Fruit fly (Drosophila melanogaster) whole organism, embryonic: ENCODE results near the gene CG18428.

Experiments used
- Ada2b ChIP-seq: fragments of 200-800 bp; sonication (Bioruptor generic); IDR thresholded peaks from 2 replicates; pipeline ENCODE4 v1.3.6; 2022; ENCODE audit warnings: missing biosample characterization, missing genetic modification characterization
- Antp ChIP-seq: fragments of 200-800 bp; sonication (Bioruptor generic); optimal IDR thresholded peaks from 3 replicates; lab custom pipeline; 2016; ENCODE audit warnings: missing biosample characterization, missing genetic modification characterization
- Bgb ChIP-seq: fragments of 200-800 bp; sonication (Bioruptor generic); IDR thresholded peaks from 2 replicates; pipeline ENCODE4 v1.3.6; 2022; ENCODE audit warnings: missing biosample characterization, missing genetic modification characterization; ENCODE audit not compliant: partially characterized antibody
- CG10366 ChIP-seq: fragments of 200-800 bp; sonication (Bioruptor generic); IDR thresholded peaks from 2 replicates; pipeline ENCODE4 v1.3.6; 2022; ENCODE audit warnings: missing biosample characterization, missing genetic modification characterization
- CG10565 ChIP-seq: fragments of 200-800 bp; sonication (Bioruptor generic); optimal IDR thresholded peaks from 3 replicates; lab custom pipeline; 2016; ENCODE audit warnings: missing biosample characterization, mild to moderate bottlenecking, missing genetic modification characterization
- CG10654 ChIP-seq: fragments of 200-800 bp; sonication (Bioruptor generic); optimal IDR thresholded peaks from 2 replicates; lab custom pipeline; 2016; ENCODE audit warnings: missing biosample characterization, missing genetic modification characterization
- CG11456 ChIP-seq: fragments of 200-800 bp; sonication (Bioruptor generic); IDR thresholded peaks from 3 replicates; pipeline ENCODE4 v1.3.6; 2022; ENCODE audit warnings: missing biosample characterization, missing genetic modification characterization
- CG17186 ChIP-seq: fragments of 200-800 bp; sonication (Bioruptor generic); optimal IDR thresholded peaks from 3 replicates; lab custom pipeline; 2017; ENCODE audit warnings: missing biosample characterization, missing genetic modification reagents, missing genetic modification characterization
- CG17385 ChIP-seq: fragments of 200-800 bp; sonication (Bioruptor generic); optimal IDR thresholded peaks from 3 replicates; lab custom pipeline; 2018; ENCODE audit warnings: missing biosample characterization, mild to moderate bottlenecking, missing genetic modification characterization
- CG17802 ChIP-seq: fragments of 200-800 bp; sonication (Bioruptor generic); optimal IDR thresholded peaks from 2 replicates; lab custom pipeline; 2018; ENCODE audit warnings: missing biosample characterization, mild to moderate bottlenecking, missing genetic modification characterization, moderate library complexity
- CG31224 ChIP-seq: fragments of 200-800 bp; sonication (Bioruptor generic); IDR thresholded peaks from 2 replicates; pipeline ENCODE4 v1.3.6; 2022; ENCODE audit warnings: missing biosample characterization, missing genetic modification characterization
- CG34422 ChIP-seq: fragments of 200-800 bp; sonication (Bioruptor generic); IDR thresholded peaks from 3 replicates; pipeline ENCODE4 v1.3.6; 2022; ENCODE audit warnings: missing biosample characterization, missing genetic modification characterization
- CG3838 ChIP-seq: fragments of 200-800 bp; sonication (Bioruptor generic); optimal IDR thresholded peaks from 3 replicates; lab custom pipeline; 2016; ENCODE audit warnings: missing biosample characterization, missing genetic modification characterization
- CG3847 ChIP-seq: fragments of 200-800 bp; sonication (Bioruptor generic); IDR thresholded peaks from 2 replicates; pipeline ENCODE4 v1.3.6; 2022; ENCODE audit warnings: missing biosample characterization, missing genetic modification characterization
- CG3995 ChIP-seq: fragments of 200-800 bp; sonication (Bioruptor generic); optimal IDR thresholded peaks from 3 replicates; lab custom pipeline; 2016; ENCODE audit warnings: missing biosample characterization, missing genetic modification characterization
- CG4404 ChIP-seq: fragments of 200-800 bp; sonication (Bioruptor generic); IDR thresholded peaks from 2 replicates; pipeline ENCODE4 v1.3.6; 2022; ENCODE audit warnings: missing biosample characterization, missing genetic modification characterization
- CG4617 ChIP-seq: fragments of 200-800 bp; sonication (Bioruptor generic); optimal IDR thresholded peaks from 3 replicates; lab custom pipeline; 2016; ENCODE audit warnings: missing biosample characterization, missing genetic modification characterization, borderline replicate concordance
- CG6654 ChIP-seq: fragments of 200-800 bp; sonication (Bioruptor generic); optimal IDR thresholded peaks from 2 replicates; lab custom pipeline; 2017; ENCODE audit warnings: missing biosample characterization, mild to moderate bottlenecking, missing genetic modification characterization
- CG7963 ChIP-seq: fragments of 200-800 bp; sonication (Bioruptor generic); IDR thresholded peaks from 3 replicates; pipeline ENCODE4 v1.3.6; 2022; ENCODE audit warnings: missing biosample characterization, missing genetic modification characterization; ENCODE audit not compliant: partially characterized antibody
- CkIIα-i1 ChIP-seq: fragments of 200-800 bp; sonication (Bioruptor generic); IDR thresholded peaks from 2 replicates; pipeline ENCODE4 v1.3.6; 2022; ENCODE audit warnings: missing biosample characterization, missing genetic modification characterization
- Dip2 ChIP-seq: fragments of 200-800 bp; sonication (Bioruptor generic); IDR thresholded peaks from 2 replicates; pipeline ENCODE4 v1.3.6; 2022; ENCODE audit warnings: missing biosample characterization, missing genetic modification characterization
- Dref ChIP-seq: fragments of 200-800 bp; sonication (Bioruptor generic); IDR thresholded peaks from 2 replicates; pipeline ENCODE4 v1.3.6; 2022; ENCODE audit warnings: missing biosample characterization, missing genetic modification characterization
- E2f2 ChIP-seq: fragments of 200-800 bp; sonication (Bioruptor generic); IDR thresholded peaks from 2 replicates; pipeline ENCODE4 v1.3.6; 2022; ENCODE audit warnings: missing biosample characterization, missing genetic modification characterization
- Med ChIP-seq: fragments of 200-800 bp; sonication (Bioruptor generic); peaks from one replicate; lab custom pipeline; 2016; ENCODE audit warnings: missing biosample characterization, missing genetic modification characterization, mild to moderate bottlenecking, inconsistent platforms, moderate library complexity
- Myb ChIP-seq: fragments of 200-800 bp; sonication (Bioruptor generic); optimal IDR thresholded peaks from 2 replicates; lab custom pipeline; 2016; ENCODE audit warnings: missing biosample characterization, missing genetic modification characterization
- Nf-YB ChIP-seq: fragments of 200-800 bp; sonication (Bioruptor generic); optimal IDR thresholded peaks from 3 replicates; lab custom pipeline; 2019; ENCODE audit warnings: missing biosample characterization, mild to moderate bottlenecking, missing genetic modification characterization, moderate library complexity
- Opbp ChIP-seq: fragments of 200-800 bp; sonication (Bioruptor generic); IDR thresholded peaks from 3 replicates; pipeline ENCODE4 v1.3.6; 2022; ENCODE audit warnings: missing biosample characterization, missing genetic modification characterization; ENCODE audit not compliant: partially characterized antibody
- Pdp1 ChIP-seq, 2 experiments: fragments of 200-800 bp; sonication (Bioruptor generic); optimal IDR thresholded peaks; 3 replicates each; lab custom pipeline; 2016; ENCODE audit warnings: missing biosample characterization in 2 of 2, missing genetic modification characterization in 2 of 2, mild to moderate bottlenecking in 1 of 2, moderate library complexity in 1 of 2
- Poxn ChIP-seq: fragments of 200-800 bp; sonication (Bioruptor generic); IDR thresholded peaks from 2 replicates; pipeline ENCODE4 v1.3.6; 2022; ENCODE audit warnings: missing biosample characterization, missing genetic modification characterization
- Scr ChIP-seq: fragments of 200-800 bp; sonication (Bioruptor generic); IDR thresholded peaks from 2 replicates; pipeline ENCODE4 v1.3.6; 2022; ENCODE audit warnings: missing biosample characterization, missing genetic modification characterization; ENCODE audit not compliant: partially characterized antibody
- Sin3A ChIP-seq: fragments of >200 bp; optimal IDR thresholded peaks from 2 replicates; lab custom pipeline; 2018
- Trl ChIP-seq, 3 experiments: fragments of >200 bp in 2 of 3; fragments of 200-800 bp in 1 of 3; sonication (Bioruptor generic) in 1 of 3; optimal IDR thresholded peaks; 2 replicates in 1 of 3; 3 replicates in 2 of 3; lab custom pipeline; 2016 to 2017; ENCODE audit warnings: missing biosample characterization in 1 of 3, missing genetic modification characterization in 1 of 3
- YL-1 ChIP-seq: fragments of 200-800 bp; sonication (Bioruptor generic); optimal IDR thresholded peaks from 3 replicates; lab custom pipeline; 2017; ENCODE audit warnings: missing biosample characterization, mild to moderate bottlenecking, missing genetic modification characterization
- amos ChIP-seq: fragments of 200-800 bp; sonication (Bioruptor generic); IDR thresholded peaks from 2 replicates; pipeline ENCODE4 v1.3.6; 2022; ENCODE audit warnings: missing biosample characterization, missing genetic modification characterization; ENCODE audit not compliant: partially characterized antibody
- ato ChIP-seq: fragments of 200-800 bp; sonication (Bioruptor generic); IDR thresholded peaks from 2 replicates; pipeline ENCODE4 v1.3.6; 2022; ENCODE audit warnings: missing biosample characterization, missing genetic modification characterization; ENCODE audit not compliant: partially characterized antibody
- caup ChIP-seq: fragments of 200-800 bp; sonication (Bioruptor generic); optimal IDR thresholded peaks from 3 replicates; lab custom pipeline; 2017; ENCODE audit warnings: missing biosample characterization, mild to moderate bottlenecking, missing genetic modification characterization, moderate library complexity; ENCODE audit not compliant: severe bottlenecking
- chinmo ChIP-seq: fragments of 200-800 bp; sonication (Bioruptor generic); IDR thresholded peaks from 4 replicates; pipeline ENCODE4 v1.3.6; 2022; ENCODE audit warnings: missing biosample characterization, missing genetic modification characterization; ENCODE audit not compliant: partially characterized antibody
- gcm2 ChIP-seq: fragments of 200-800 bp; sonication (Bioruptor generic); optimal IDR thresholded peaks from 2 replicates; lab custom pipeline; 2016; ENCODE audit warnings: missing biosample characterization, missing genetic modification characterization
- grn ChIP-seq: fragments of 200-800 bp; sonication (Bioruptor generic); optimal IDR thresholded peaks from 3 replicates; lab custom pipeline; 2017; ENCODE audit warnings: missing biosample characterization, missing genetic modification characterization
- hbn ChIP-seq: fragments of 200-800 bp; sonication (Bioruptor generic); IDR thresholded peaks from 2 replicates; pipeline ENCODE4 v1.3.6; 2022; ENCODE audit warnings: missing biosample characterization, missing genetic modification characterization; ENCODE audit not compliant: partially characterized antibody
- jigr1 ChIP-seq: fragments of 200-800 bp; sonication (Bioruptor generic); IDR thresholded peaks from 3 replicates; pipeline ENCODE4 v1.3.6; 2022; ENCODE audit warnings: missing biosample characterization, missing genetic modification characterization
- phol ChIP-seq: fragments of 200-800 bp; sonication (Bioruptor generic); optimal IDR thresholded peaks from 3 replicates; lab custom pipeline; 2018; ENCODE audit warnings: missing biosample characterization, mild to moderate bottlenecking, missing genetic modification characterization, moderate library complexity
- pzg ChIP-seq: fragments of 200-800 bp; sonication (Bioruptor generic); optimal IDR thresholded peaks from 3 replicates; lab custom pipeline; 2018; ENCODE audit warnings: missing biosample characterization, mild to moderate bottlenecking, missing genetic modification characterization, moderate library complexity
- sens ChIP-seq: fragments of 200-800 bp; sonication (Bioruptor generic); peaks from one replicate; lab custom pipeline; 2016; ENCODE audit warnings: missing biosample characterization, missing genetic modification characterization
- stwl ChIP-seq: fragments of 200-800 bp; sonication (Bioruptor generic); optimal IDR thresholded peaks from 3 replicates; lab custom pipeline; 2018; ENCODE audit warnings: missing biosample characterization, mild to moderate bottlenecking, missing genetic modification characterization, moderate library complexity
- sug ChIP-seq: fragments of 200-800 bp; optimal IDR thresholded peaks from 2 replicates; lab custom pipeline; 2019; ENCODE audit warnings: missing biosample characterization, mild to moderate bottlenecking, missing genetic modification characterization, moderate library complexity

CG18428 gene

dm6 chr3R:24121669-24122068 lies 12.5 kb downstream of the CG18428 start:
- TF ChIP-seq Poxn (GFP tag; lab: Robert Waterston, UW): no peak
- TF ChIP-seq CG4404 (GFP tag; lab: Robert Waterston, UW): 0 out of 2 replicates have a peak, but pooled peaks have one; percentile 11
- TF ChIP-seq CG11456: 0 out of 3 replicates have a peak, but pooled peaks have one; percentile 15
- TF ChIP-seq Dip2 (GFP tag; lab: Robert Waterston, UW): 0 out of 2 replicates have a peak, but pooled peaks have one; percentile 5

DNA sequence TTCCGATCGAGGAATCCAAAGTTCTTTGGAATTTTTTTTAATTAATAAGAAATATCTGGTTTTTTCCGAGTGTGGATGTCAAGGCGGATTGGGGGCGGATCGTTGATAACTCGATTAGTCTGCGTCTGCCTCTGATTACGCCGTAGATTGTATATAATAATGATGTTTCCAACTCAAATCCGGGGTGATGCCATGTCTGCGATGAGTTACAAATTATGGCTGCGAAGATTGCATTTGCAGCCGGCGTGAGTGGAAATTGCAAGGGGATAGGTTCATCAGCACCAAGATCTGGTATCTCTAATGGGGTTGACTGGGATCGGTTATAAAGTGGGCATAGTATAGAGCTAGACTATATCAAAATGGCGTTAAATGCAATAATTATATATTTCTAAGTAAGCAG lies 13.2 kb downstream of the CG18428 start:
- TF ChIP-seq CG17802 (tag; lab: Kevin White, UChicago): no peak

- TF ChIP-seq Scr (GFP tag; lab: Robert Waterston, UW): peak; percentile 37
- TF ChIP-seq CG3847: peak; percentile 68
- TF ChIP-seq chinmo (GFP tag; lab: Robert Waterston, UW): 0 out of 4 replicates have a peak, but pooled peaks have one; percentile 18
- peak; percentile 36 for TF ChIP-seq Nf-YB (GFP tag; lab: Kevin White, UChicago)
- peak; percentile 61 for TF ChIP-seq Dref
- peak; percentile 74 for TF ChIP-seq pzg
- TF ChIP-seq E2f2: peak; percentile 72
- no peak for TF ChIP-seq CkIIα-i1
- TF ChIP-seq sug (tag; lab: Kevin White, UChicago): no peak
- TF ChIP-seq grn: peak; percentile 81
- peak; percentile 38; the same call in 1 of the 2 replicates for TF ChIP-seq hbn
- TF ChIP-seq sens (GFP tag; lab: Kevin White, UChicago): peak; percentile 6
- no peak for TF ChIP-seq Trl (optimal IDR thresholded peaks at IDR 0.05; lab: Kevin White, UChicago)
- no peak for TF ChIP-seq Trl (GFP tag; optimal IDR thresholded peaks at IDR 0.05; lab: Kevin White, UChicago)
- peak; percentile 19 for TF ChIP-seq Myb
- no peak for TF ChIP-seq CG10366 (GFP tag; lab: Robert Waterston, UW)
- peak; percentile 52; the same call in 1 of the 3 replicates for TF ChIP-seq CG34422 (GFP tag; lab: Robert Waterston, UW)
- TF ChIP-seq CG10654: no peak
- no peak for TF ChIP-seq ato (GFP tag; lab: Robert Waterston, UW)
- TF ChIP-seq Sin3A: peak; percentile 61
- TF ChIP-seq CG7963 (GFP tag; lab: Robert Waterston, UW): peak; percentile 37; the same call in 1 of the 3 replicates
- peak; percentile 3 for TF ChIP-seq phol (tag; lab: Kevin White, UChicago)
- TF ChIP-seq CG17186 (GFP tag; lab: Kevin White, UChicago): peak; percentile 81
- TF ChIP-seq CG10565 (GFP tag; lab: Kevin White, UChicago): no peak
- TF ChIP-seq Pdp1 (GFP tag; optimal IDR thresholded peaks at IDR 0.05; lab: Kevin White, UChicago): peak in 1 of 2 experiments; percentile 82
- TF ChIP-seq Bgb (GFP tag; lab: Robert Waterston, UW): peak; percentile 62
- no peak for TF ChIP-seq gcm2 (GFP tag; lab: Kevin White, UChicago)
- peak; percentile 75 for TF ChIP-seq CG4617 (GFP tag; lab: Kevin White, UChicago)
- peak; percentile 65 for TF ChIP-seq stwl (tag; lab: Kevin White, UChicago)
- peak; percentile 97 for TF ChIP-seq CG3838
- 0 out of 3 replicates have a peak, but pooled peaks have one; percentile 51 for TF ChIP-seq Opbp (GFP tag; lab: Robert Waterston, UW)
- TF ChIP-seq YL-1 (GFP tag; lab: Kevin White, UChicago): peak; percentile 36
- peak; percentile 53 for TF ChIP-seq CG3995 (GFP tag; lab: Kevin White, UChicago)
- TF ChIP-seq Med: peak; percentile 48
- peak; percentile 46 for TF ChIP-seq CG17385 (GFP tag; lab: Kevin White, UChicago)
- no peak for TF ChIP-seq CG6654 (GFP tag; lab: Kevin White, UChicago)
- peak; percentile 51 for TF ChIP-seq amos (GFP tag; lab: Robert Waterston, UW)
- TF ChIP-seq Ada2b (GFP tag; lab: Robert Waterston, UW): no peak
- no peak for TF ChIP-seq jigr1 (GFP tag; lab: Robert Waterston, UW)
- no peak for TF ChIP-seq Antp (GFP tag; lab: Kevin White, UChicago)
- no peak for TF ChIP-seq caup (GFP tag; lab: Kevin White, UChicago)
- no peak for TF ChIP-seq CG31224 (GFP tag; lab: Robert Waterston, UW)
Observed at dm6 chr3R:24130080-24130479, 20.9 kb downstream of the CG18428 start, which contains the start of the genes GatB and Tsc1. GatB (minus strand) TSS chr3R:24130255. Tsc1 (plus strand) TSS chr3R:24130307.
